Worm (Caenorhabditis elegans) whole organism, young adult: Measurements from ENCODE around the gene F54E7.9.

Experiments
- B0336.3 ChIP-seq: fragments of 200-800 bp; sonication (Bioruptor generic); IDR thresholded peaks from 2 replicates; pipeline ENCODE4 v1.3.6; 2022; ENCODE audit warnings: missing genetic modification characterization, missing compliant biosample characterization
- F23B12.7 ChIP-seq: sonication (generic microtip); optimal IDR thresholded peaks from 2 replicates; lab custom pipeline; 2017; ENCODE audit warnings: missing genetic modification characterization, mild to moderate bottlenecking, missing compliant biosample characterization, antibody characterized with exemption, moderate library complexity; ENCODE audit not compliant: insufficient read depth
- F57C9.4 ChIP-seq: sonication (generic microtip); optimal IDR thresholded peaks from 2 replicates; lab custom pipeline; 2017; ENCODE audit warnings: mild to moderate bottlenecking, missing genetic modification characterization, missing compliant biosample characterization
- K11D2.4 ChIP-seq: fragments of 200-800 bp; sonication (Bioruptor generic); IDR thresholded peaks from 2 replicates; pipeline ENCODE4 v1.3.6; 2022; ENCODE audit warnings: missing genetic modification reagents, missing genetic modification characterization, missing compliant biosample characterization
- K12H6.12 ChIP-seq: fragments of 200-800 bp; sonication (Bioruptor generic); optimal IDR thresholded peaks from 2 replicates; lab custom pipeline; 2018; ENCODE audit warnings: mild to moderate bottlenecking, missing genetic modification characterization, missing compliant biosample characterization
- T26A5.8 ChIP-seq: sonication (generic microtip); optimal IDR thresholded peaks from 2 replicates; lab custom pipeline; 2016; ENCODE audit warnings: missing genetic modification characterization, missing compliant biosample characterization
- Y53F4B.3 ChIP-seq: fragments of 200-800 bp; sonication (Bioruptor generic); IDR thresholded peaks from 2 replicates; pipeline ENCODE4 v1.3.6; 2022; ENCODE audit warnings: missing genetic modification reagents, missing genetic modification characterization, missing compliant biosample characterization
- Y56A3A.18 ChIP-seq: fragments of 200-800 bp; sonication (Bioruptor generic); IDR thresholded peaks from 2 replicates; pipeline ENCODE4 v1.3.6; 2022; ENCODE audit warnings: missing genetic modification reagents, missing genetic modification characterization, missing compliant biosample characterization
- Y67H2A.10 ChIP-seq: fragments of 200-800 bp; sonication (Bioruptor generic); conservative IDR thresholded peaks from 2 replicates; pipeline ENCODE4 v1.3.6; 2022; ENCODE audit warnings: missing genetic modification reagents, missing genetic modification characterization, missing compliant biosample characterization
- ZK185.1 ChIP-seq: sonication (generic microtip); optimal IDR thresholded peaks from 2 replicates; lab custom pipeline; 2016; ENCODE audit warnings: mild to moderate bottlenecking, missing genetic modification characterization, missing compliant biosample characterization; ENCODE audit not compliant: poor library complexity, severe bottlenecking
- ama-1 ChIP-seq, 3 experiments: fragments of 150-350 bp in 1 of 3; sonication (generic microtip) in 2 of 3; optimal IDR thresholded peaks; 2 replicates each; lab custom pipeline; 2014 to 2018; ENCODE audit warnings: missing biosample characterization in 2 of 3, missing genetic modification characterization in 2 of 3, missing genetic modification reagents in 2 of 3
- athp-1 ChIP-seq: sonication (generic microtip); optimal IDR thresholded peaks from 2 replicates; lab custom pipeline; 2017; ENCODE audit warnings: mild to moderate bottlenecking, missing genetic modification characterization, missing compliant biosample characterization
- attf-5 ChIP-seq: fragments of 200-800 bp; sonication (Bioruptor generic); optimal IDR thresholded peaks from 2 replicates; lab custom pipeline; 2018; ENCODE audit warnings: mild to moderate bottlenecking, missing genetic modification characterization, missing compliant biosample characterization
- attf-6 ChIP-seq: fragments of 200-800 bp; sonication (Bioruptor generic); IDR thresholded peaks from 2 replicates; pipeline ENCODE4 v1.3.6; 2022; ENCODE audit warnings: missing genetic modification reagents, missing genetic modification characterization, missing compliant biosample characterization
- bed-1 ChIP-seq: fragments of 200-800 bp; sonication (Bioruptor generic); IDR thresholded peaks from 2 replicates; pipeline ENCODE4 v1.3.6; 2022; ENCODE audit warnings: missing genetic modification reagents, missing genetic modification characterization, missing compliant biosample characterization
- ceh-27 ChIP-seq: fragments of 200-800 bp; sonication (Bioruptor generic); optimal IDR thresholded peaks from 2 replicates; lab custom pipeline; 2018; ENCODE audit warnings: mild to moderate bottlenecking, missing genetic modification characterization, moderate library complexity, missing compliant biosample characterization
- ceh-58 ChIP-seq: fragments of 200-800 bp; sonication (Bioruptor generic); IDR thresholded peaks from 2 replicates; pipeline ENCODE4 v1.3.6; 2022; ENCODE audit warnings: missing genetic modification characterization, missing compliant biosample characterization
- dox-1 ChIP-seq: fragments of 200-800 bp; sonication (Bioruptor generic); IDR thresholded peaks from 2 replicates; pipeline ENCODE4 v1.3.6; 2022; ENCODE audit warnings: missing genetic modification reagents, missing genetic modification characterization, missing compliant biosample characterization
- dpff-1 ChIP-seq: sonication (generic microtip); optimal IDR thresholded peaks from 2 replicates; lab custom pipeline; 2017; ENCODE audit warnings: mild to moderate bottlenecking, missing genetic modification characterization, missing compliant biosample characterization
- dpl-1 ChIP-seq: fragments of 150-350 bp; optimal IDR thresholded peaks from 2 replicates; lab custom pipeline; 2014; ENCODE audit warnings: missing biosample characterization, missing genetic modification reagents, missing genetic modification characterization
- egl-18 ChIP-seq: fragments of 200-800 bp; sonication (Bioruptor generic); IDR thresholded peaks from 2 replicates; pipeline ENCODE4 v1.3.6; 2022; ENCODE audit warnings: missing genetic modification reagents, missing genetic modification characterization, missing compliant biosample characterization
- egl-44 ChIP-seq: fragments of 200-800 bp; sonication (Bioruptor generic); IDR thresholded peaks from 2 replicates; pipeline ENCODE4 v1.3.6; 2022; ENCODE audit warnings: missing genetic modification reagents, missing genetic modification characterization, missing compliant biosample characterization
- fkh-3 ChIP-seq: sonication (generic microtip); optimal IDR thresholded peaks from 2 replicates; lab custom pipeline; 2016; ENCODE audit warnings: mild to moderate bottlenecking, missing genetic modification characterization, missing compliant biosample characterization
- hmg-20 ChIP-seq: fragments of 200-800 bp; sonication (Bioruptor generic); IDR thresholded peaks from 2 replicates; pipeline ENCODE4 v1.3.6; 2022; ENCODE audit warnings: missing genetic modification reagents, missing genetic modification characterization, missing compliant biosample characterization
- hrde-1 ChIP-seq: sonication (generic microtip); optimal IDR thresholded peaks from 2 replicates; lab custom pipeline; 2016; ENCODE audit warnings: missing genetic modification characterization, mild to moderate bottlenecking, missing compliant biosample characterization, moderate library complexity, missing genotype, missing genetic modification reagents, borderline replicate concordance
- lag-1 ChIP-seq: fragments of 200-800 bp; sonication (Bioruptor generic); IDR thresholded peaks from 2 replicates; pipeline ENCODE4 v1.3.6; 2022; ENCODE audit warnings: missing genetic modification reagents, missing genetic modification characterization, missing compliant biosample characterization
- lin-26 ChIP-seq: fragments of 200-800 bp; sonication (Bioruptor generic); IDR thresholded peaks from 2 replicates; pipeline ENCODE4 v1.3.6; 2022; ENCODE audit warnings: missing genetic modification reagents, missing genetic modification characterization, missing compliant biosample characterization
- lir-1 ChIP-seq: fragments of 200-800 bp; sonication (Bioruptor generic); conservative IDR thresholded peaks from 2 replicates; pipeline ENCODE4 v1.3.6; 2022; ENCODE audit warnings: missing genetic modification reagents, missing genetic modification characterization, missing compliant biosample characterization
- madf-3 ChIP-seq: fragments of 200-800 bp; sonication (Bioruptor generic); IDR thresholded peaks from 2 replicates; pipeline ENCODE4 v1.3.6; 2022; ENCODE audit warnings: missing genetic modification reagents, missing genetic modification characterization, missing compliant biosample characterization
- madf-6 ChIP-seq: fragments of 200-800 bp; sonication (Bioruptor generic); IDR thresholded peaks from 2 replicates; pipeline ENCODE4 v1.3.6; 2022; ENCODE audit warnings: missing genetic modification reagents, missing genetic modification characterization, missing compliant biosample characterization
- madf-8 ChIP-seq: fragments of 200-800 bp; sonication (Bioruptor generic); conservative IDR thresholded peaks from 2 replicates; pipeline ENCODE4 v1.3.6; 2022; ENCODE audit warnings: missing genetic modification reagents, missing genetic modification characterization, missing compliant biosample characterization
- mcd-1 ChIP-seq: fragments of 200-800 bp; sonication (Bioruptor generic); IDR thresholded peaks from 2 replicates; pipeline ENCODE4 v1.3.6; 2022; ENCODE audit warnings: missing genetic modification reagents, missing genetic modification characterization, missing compliant biosample characterization
- mxl-1 ChIP-seq: sonication (generic microtip); optimal IDR thresholded peaks from 2 replicates; lab custom pipeline; 2016; ENCODE audit warnings: missing genetic modification characterization, missing compliant biosample characterization
- nfya-2 ChIP-seq: fragments of 200-800 bp; sonication (Bioruptor generic); IDR thresholded peaks from 2 replicates; pipeline ENCODE4 v1.3.6; 2022; ENCODE audit warnings: missing genetic modification reagents, missing genetic modification characterization, missing compliant biosample characterization
- nfyb-1 ChIP-seq: fragments of 200-800 bp; sonication (Bioruptor generic); IDR thresholded peaks from 2 replicates; pipeline ENCODE4 v1.3.6; 2022; ENCODE audit warnings: missing genetic modification reagents, missing genetic modification characterization, missing compliant biosample characterization
- nhr-120 ChIP-seq: fragments of 200-800 bp; sonication (Bioruptor generic); IDR thresholded peaks from 2 replicates; pipeline ENCODE4 v1.3.6; 2022; ENCODE audit warnings: missing genetic modification characterization, missing compliant biosample characterization
- nhr-27 ChIP-seq: fragments of 200-800 bp; sonication (Bioruptor generic); optimal IDR thresholded peaks from 2 replicates; lab custom pipeline; 2018; ENCODE audit warnings: mild to moderate bottlenecking, missing genetic modification characterization, moderate library complexity, missing compliant biosample characterization
- pbrm-1 ChIP-seq: fragments of 200-800 bp; sonication (Bioruptor generic); IDR thresholded peaks from 2 replicates; pipeline ENCODE4 v1.3.6; 2022; ENCODE audit warnings: missing genetic modification reagents, missing genetic modification characterization, missing compliant biosample characterization
- rec-8 ChIP-seq, 2 experiments: sonication (generic microtip); optimal IDR thresholded peaks; 2 replicates each; lab custom pipeline; 2016; ENCODE audit warnings: mild to moderate bottlenecking in 2 of 2, missing genetic modification characterization in 2 of 2, missing genetic modification reagents in 2 of 2, missing genotype in 2 of 2, missing biosample characterization in 1 of 2, missing compliant biosample characterization in 1 of 2, moderate library complexity in 1 of 2
- snpc-1.1 ChIP-seq: sonication (generic microtip); optimal IDR thresholded peaks from 2 replicates; lab custom pipeline; 2017; ENCODE audit warnings: missing genetic modification characterization, mild to moderate bottlenecking, missing compliant biosample characterization, antibody characterized with exemption, moderate library complexity, missing genotype, missing genetic modification reagents; ENCODE audit not compliant: insufficient read depth
- snpc-3.4 ChIP-seq: sonication (generic microtip); optimal IDR thresholded peaks from 2 replicates; lab custom pipeline; 2017; ENCODE audit warnings: missing genetic modification characterization, mild to moderate bottlenecking, missing compliant biosample characterization, antibody characterized with exemption, moderate library complexity, missing genotype, missing genetic modification reagents
- somi-1 ChIP-seq: fragments of 200-800 bp; sonication (Bioruptor generic); optimal IDR thresholded peaks from 2 replicates; lab custom pipeline; 2018; ENCODE audit warnings: mild to moderate bottlenecking, missing genetic modification characterization, missing compliant biosample characterization
- tbx-9 ChIP-seq: sonication (generic microtip); optimal IDR thresholded peaks from 2 replicates; lab custom pipeline; 2016; ENCODE audit warnings: borderline replicate concordance, missing genetic modification characterization, inconsistent platforms, missing compliant biosample characterization
- zim-3 ChIP-seq: sonication (generic microtip); optimal IDR thresholded peaks from 2 replicates; lab custom pipeline; 2017; ENCODE audit warnings: mild to moderate bottlenecking, missing genetic modification characterization, moderate library complexity, missing compliant biosample characterization
- ztf-22 ChIP-seq: fragments of 200-800 bp; sonication (Bioruptor generic); optimal IDR thresholded peaks from 2 replicates; lab custom pipeline; 2018; ENCODE audit warnings: mild to moderate bottlenecking, missing genetic modification characterization, moderate library complexity, missing compliant biosample characterization
- ztf-25 ChIP-seq: fragments of 200-800 bp; sonication (Bioruptor generic); IDR thresholded peaks from 2 replicates; pipeline ENCODE4 v1.3.6; 2022; ENCODE audit warnings: missing genetic modification reagents, missing genetic modification characterization, missing compliant biosample characterization
- ztf-3 ChIP-seq: fragments of 200-800 bp; sonication (Bioruptor generic); optimal IDR thresholded peaks from 2 replicates; lab custom pipeline; 2018; ENCODE audit warnings: mild to moderate bottlenecking, missing genetic modification characterization, missing compliant biosample characterization
- ztf-6 ChIP-seq: fragments of 200-800 bp; sonication (Bioruptor generic); IDR thresholded peaks from 2 replicates; pipeline ENCODE4 v1.3.6; 2022; ENCODE audit warnings: missing genetic modification reagents, missing genetic modification characterization, missing compliant biosample characterization

F54E7.9 gene

DNA sequence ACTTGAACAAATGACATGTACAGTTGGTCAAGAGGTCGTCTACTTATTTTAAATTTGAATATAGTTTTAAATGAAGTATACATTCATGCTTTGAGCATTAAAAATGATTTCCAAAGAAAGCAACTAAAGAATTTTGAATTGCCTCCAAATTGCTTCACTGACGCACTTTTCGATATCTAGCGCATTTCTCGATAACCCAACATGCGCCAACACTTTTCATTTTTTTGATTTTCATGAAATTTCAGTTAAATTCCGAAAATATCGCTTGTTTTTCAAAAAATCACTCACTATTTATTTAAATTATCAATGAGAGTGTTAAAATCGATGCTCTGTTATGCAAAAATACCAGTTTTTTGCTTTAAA lies 42.1 kb upstream of the F54E7.9 start (continued):
- no peak for TF ChIP-seq ZK185.1 (tag; lab: Kevin White, UChicago)
- no peak for TF ChIP-seq dox-1 (GFP tag; lab: Robert Waterston, UW)
- no peak for TF ChIP-seq nfyb-1
- no peak for TF ChIP-seq ztf-22 (GFP tag; lab: Kevin White, UChicago)
- no peak for TF ChIP-seq lag-1 (GFP tag; lab: Robert Waterston, UW)
- no peak for TF ChIP-seq egl-44 (GFP tag; lab: Robert Waterston, UW)
- TF ChIP-seq somi-1 (GFP tag; lab: Kevin White, UChicago): no peak
- TF ChIP-seq attf-6: no peak
- TF ChIP-seq lin-26 (GFP tag; lab: Robert Waterston, UW): no peak
- TF ChIP-seq mcd-1: peak; percentile 36; the same call in 1 of the 2 replicates
- no peak for TF ChIP-seq egl-18
- no peak for TF ChIP-seq nfya-2
- TF ChIP-seq madf-6 (GFP tag; lab: Robert Waterston, UW): peak; percentile 87
- peak; percentile 69 for TF ChIP-seq madf-8 (GFP tag; lab: Robert Waterston, UW)
- peak; percentile 50; the same call in 1 of the 2 replicates for TF ChIP-seq pbrm-1 (GFP tag; lab: Robert Waterston, UW)
- TF ChIP-seq ztf-6 (GFP tag; lab: Robert Waterston, UW): no peak
- no peak for TF ChIP-seq bed-1 (GFP tag; lab: Robert Waterston, UW)
- TF ChIP-seq nhr-27 (tag; lab: Kevin White, UChicago): no peak
- TF ChIP-seq Y67H2A.10: no peak
- no peak for TF ChIP-seq fkh-3 (tag; lab: Kevin White, UChicago)
- no peak for TF ChIP-seq zim-3
- TF ChIP-seq Y56A3A.18 (GFP tag; lab: Robert Waterston, UW): no peak
- 0 out of 2 replicates have a peak, but pooled peaks have one; percentile 17 for TF ChIP-seq madf-3 (GFP tag; lab: Robert Waterston, UW)
- TF ChIP-seq tbx-9 (tag; lab: Kevin White, UChicago): no peak
- no peak for TF ChIP-seq ceh-58 (GFP tag; lab: Robert Waterston, UW)
- no peak for TF ChIP-seq dpff-1 (tag; lab: Kevin White, UChicago)
- TF ChIP-seq T26A5.8: no peak
- no peak for TF ChIP-seq rec-8 (tag; optimal IDR thresholded peaks at IDR 0.05; lab: Kevin White, UChicago)
- TF ChIP-seq mxl-1 (tag; lab: Kevin White, UChicago): no peak
- no peak for TF ChIP-seq F57C9.4
- peak; percentile 22 for TF ChIP-seq F23B12.7 (tag; lab: Kevin White, UChicago)
- TF ChIP-seq K12H6.12 (tag; lab: Kevin White, UChicago): no peak
- no peak for TF ChIP-seq ama-1 (optimal IDR thresholded peaks at IDR 0.05; lab: Kevin White, UChicago)
- no peak for TF ChIP-seq ama-1 (GFP tag; optimal IDR thresholded peaks at IDR 0.05; lab: Kevin White, UChicago)
- no peak for TF ChIP-seq nhr-120 (GFP tag; lab: Robert Waterston, UW)
- no peak for TF ChIP-seq hrde-1 (tag; lab: Kevin White, UChicago)
- no peak for TF ChIP-seq attf-5 (GFP tag; lab: Kevin White, UChicago)
- TF ChIP-seq ztf-3: no peak
- TF ChIP-seq ztf-25 (GFP tag; lab: Robert Waterston, UW): no peak
- TF ChIP-seq B0336.3: no peak
- TF ChIP-seq lir-1 (GFP tag; lab: Robert Waterston, UW): no peak; the same call in 1 of the 2 replicates
- TF ChIP-seq ceh-27 (GFP tag; lab: Kevin White, UChicago): no peak
- TF ChIP-seq snpc-3.4 (tag; lab: Kevin White, UChicago): no peak
- no peak for TF ChIP-seq snpc-1.1 (tag; lab: Kevin White, UChicago)
- no peak for TF ChIP-seq athp-1 (tag; lab: Kevin White, UChicago)
- TF ChIP-seq dpl-1 (GFP tag; lab: Kevin White, UChicago): peak; percentile 78
- no peak for TF ChIP-seq Y53F4B.3 (GFP tag; lab: Robert Waterston, UW)
- TF ChIP-seq K11D2.4 (GFP tag; lab: Robert Waterston, UW): no peak
- no peak for TF ChIP-seq hmg-20 (GFP tag; lab: Robert Waterston, UW)
